Worm (Caenorhabditis elegans) whole organism, L1 larva: Measurements from ENCODE around the gene T04A8.13.

Source experiments
- nhr-19 ChIP-seq: fragments of 200-800 bp; sonication (Bioruptor generic); conservative IDR thresholded peaks from 2 replicates; pipeline ENCODE4 v1.3.6; 2022; ENCODE audit warnings: missing genetic modification characterization, missing compliant biosample characterization
- snpc-4 ChIP-seq: fragments of 150-350 bp; optimal IDR thresholded peaks from 2 replicates; lab custom pipeline; 2014; ENCODE audit warnings: missing biosample characterization, missing genetic modification characterization
- unc-62 ChIP-seq: fragments of 150-350 bp; optimal IDR thresholded peaks from 2 replicates; lab custom pipeline; 2014; ENCODE audit warnings: missing biosample characterization, missing genetic modification reagents, missing genetic modification characterization

ce11 chrIII:4668073-4668472 lies 38.7 kb upstream of the T04A8.13 start:
- TF ChIP-seq nhr-19 (GFP tag; lab: Robert Waterston, UW) = no peak
- TF ChIP-seq snpc-4 (tag; lab: Kevin White, UChicago) = no peak
- TF ChIP-seq unc-62 (GFP tag; lab: Kevin White, UChicago) = no peak
